Fruit fly (Drosophila melanogaster): ENCODE measurements around the gene sgl.

- TF ChIP-seq pan (optimal IDR thresholded peaks at IDR 0.05): no peak
- no peak for TF ChIP-seq psq (optimal IDR thresholded peaks at IDR 0.05)
- TF ChIP-seq Dll (optimal IDR thresholded peaks at IDR 0.05): no peak
- TF ChIP-seq EcR (GFP tag; optimal IDR thresholded peaks at IDR 0.05): no peak
- no peak for TF ChIP-seq usp (GFP tag; optimal IDR thresholded peaks at IDR 0.05)
- TF ChIP-seq CG8478 (optimal IDR thresholded peaks at IDR 0.05): no peak
Observed at dm6 chr3L:6999993-7000392, 35.4 kb upstream of the sgl start.

Measured in whole organism.